Fruit fly (Drosophila melanogaster): ENCODE measurements around the gene CG6885.
A peak's percentile ranks its signal among the peaks of the same experiment; 100 is the strongest.

The CG6885 gene

dm6 chr3L:18765657-18766592 lies 21.6 kb downstream of the CG6885 start (continued):
- no peak for TF ChIP-seq pan (optimal IDR thresholded peaks at IDR 0.05)
- TF ChIP-seq pan (GFP tag; optimal IDR thresholded peaks at IDR 0.05 in 1 of 2, IDR thresholded peaks at IDR 0.05 in 1 of 2) = peak in 1 of 2 experiments; percentile 42
- peak in 1 of 2 experiments; percentile 92 for TF ChIP-seq Pdp1 (GFP tag; optimal IDR thresholded peaks at IDR 0.05)
- no peak for TF ChIP-seq Opbp (GFP tag; IDR thresholded peaks at IDR 0.05; ENCODE audit: partially characterized antibody)
- TF ChIP-seq Max (GFP tag; optimal IDR thresholded peaks at IDR 0.05) = peak; percentile 1
- TF ChIP-seq HHEX (GFP tag; optimal IDR thresholded peaks at IDR 0.05) = no peak
- TF ChIP-seq CG18011 (GFP tag; optimal IDR thresholded peaks at IDR 0.05) = no peak
- TF ChIP-seq CG17612 (GFP tag; IDR thresholded peaks at IDR 0.05) = no peak
- peak; percentile 43; the same call in 1 of the 2 replicates for TF ChIP-seq hbn (GFP tag; IDR thresholded peaks at IDR 0.05; ENCODE audit: partially characterized antibody)
- no peak for TF ChIP-seq Scr (GFP tag; IDR thresholded peaks at IDR 0.05; ENCODE audit: partially characterized antibody)
- peak; percentile 53 for TF ChIP-seq CG30403 (GFP tag; optimal IDR thresholded peaks at IDR 0.05)
- TF ChIP-seq al (GFP tag; IDR thresholded peaks at IDR 0.05) = no peak
- no peak for TF ChIP-seq cato (GFP tag; optimal IDR thresholded peaks at IDR 0.05; ENCODE audit: borderline replicate concordance)
- TF ChIP-seq Fer1 (GFP tag; optimal IDR thresholded peaks at IDR 0.05) = peak; percentile 41
- no peak for TF ChIP-seq CG4617 (GFP tag; optimal IDR thresholded peaks at IDR 0.05; ENCODE audit: borderline replicate concordance)
- TF ChIP-seq pros (GFP tag; optimal IDR thresholded peaks at IDR 0.05) = no peak
- TF ChIP-seq CG4820 (GFP tag; optimal IDR thresholded peaks at IDR 0.05) = no peak
- no peak for TF ChIP-seq stwl (tag; optimal IDR thresholded peaks at IDR 0.05)
- TF ChIP-seq salm (tag; optimal IDR thresholded peaks at IDR 0.05) = no peak
- no peak for TF ChIP-seq CG10267 (tag; optimal IDR thresholded peaks at IDR 0.05)
- 0 out of 2 replicates have a peak, but pooled peaks have one; percentile 18 for TF ChIP-seq E2f2 (GFP tag; IDR thresholded peaks at IDR 0.05)
- no peak for TF ChIP-seq Nf-YC (tag; optimal IDR thresholded peaks at IDR 0.05)
- no peak for TF ChIP-seq gsb-n (tag; optimal IDR thresholded peaks at IDR 0.05)
- no peak; the same call in 1 of the 2 replicates for TF ChIP-seq MBD-R2 (GFP tag; IDR thresholded peaks at IDR 0.05)
- no peak for TF ChIP-seq CG16779 (GFP tag; IDR thresholded peaks at IDR 0.05)
- TF ChIP-seq nom (GFP tag; optimal IDR thresholded peaks at IDR 0.05) = peak; percentile 59
- TF ChIP-seq ERR (GFP tag; optimal IDR thresholded peaks at IDR 0.05) = no peak
- TF ChIP-seq aop (GFP tag; IDR thresholded peaks at IDR 0.05) = no peak
- TF ChIP-seq CG3281 (GFP tag; optimal IDR thresholded peaks at IDR 0.05) = no peak
- no peak for TF ChIP-seq CG7987 (GFP tag; optimal IDR thresholded peaks at IDR 0.05)
- no peak for TF ChIP-seq CG8388 (GFP tag; optimal IDR thresholded peaks at IDR 0.05)
- no peak for TF ChIP-seq CG12236 (GFP tag; optimal IDR thresholded peaks at IDR 0.05)
- TF ChIP-seq sisA (GFP tag; IDR thresholded peaks at IDR 0.05) = no peak
- no peak for TF ChIP-seq croc (GFP tag; conservative IDR thresholded peaks at IDR 0.05)
- TF ChIP-seq CG9797 (GFP tag; optimal IDR thresholded peaks at IDR 0.05) = no peak
- TF ChIP-seq ssp (GFP tag; IDR thresholded peaks at IDR 0.05) = no peak
- no peak for TF ChIP-seq Fer3 (tag; optimal IDR thresholded peaks at IDR 0.05)
- TF ChIP-seq Dek (tag; optimal IDR thresholded peaks at IDR 0.05) = peak; percentile 6
- no peak for TF ChIP-seq CG13775 (GFP tag; optimal IDR thresholded peaks at IDR 0.05)
- TF ChIP-seq schlank (tag; optimal IDR thresholded peaks at IDR 0.05) = no peak
- TF ChIP-seq cas (GFP tag; IDR thresholded peaks at IDR 0.05) = no peak
- peak; percentile 55 for TF ChIP-seq CG6254 (GFP tag; optimal IDR thresholded peaks at IDR 0.05)
- TF ChIP-seq bbx (GFP tag; IDR thresholded peaks at IDR 0.05; ENCODE audit: partially characterized antibody) = peak; percentile 32; the same call in 1 of the 2 replicates
- no peak for TF ChIP-seq fd96Cb (tag; optimal IDR thresholded peaks at IDR 0.05)
- TF ChIP-seq Ets65A (GFP tag) = peak; percentile 62
- TF ChIP-seq C15 (GFP tag; IDR thresholded peaks at IDR 0.05) = no peak
- TF ChIP-seq CG15601 (tag; optimal IDR thresholded peaks at IDR 0.05) = peak; percentile 8
- no peak for TF ChIP-seq CG7271 (tag; optimal IDR thresholded peaks at IDR 0.05)

All from whole organism, embryonic.